Fruit fly (Drosophila melanogaster) whole organism, embryonic: Measurements from ENCODE around the gene Pfdn2.

Experiments used
- Abd-B ChIP-seq: fragments of 200-800 bp; sonication (Bioruptor generic); optimal IDR thresholded peaks from 2 replicates; lab custom pipeline; 2018; ENCODE audit warnings: missing biosample characterization, mild to moderate bottlenecking, missing genetic modification characterization, moderate library complexity
- CG3281 ChIP-seq: fragments of 200-800 bp; sonication (Bioruptor generic); optimal IDR thresholded peaks from 3 replicates; lab custom pipeline; 2017; ENCODE audit warnings: missing biosample characterization, mild to moderate bottlenecking, missing genetic modification characterization
- CG6683 ChIP-seq: fragments of 200-800 bp; sonication (Bioruptor generic); optimal IDR thresholded peaks from 2 replicates; lab custom pipeline; 2017; ENCODE audit warnings: missing biosample characterization, mild to moderate bottlenecking, missing genetic modification characterization, missing genetic modification reagents
- Doc3 ChIP-seq: fragments of 200-800 bp; sonication (Bioruptor generic); IDR thresholded peaks from 3 replicates; pipeline ENCODE4 v1.3.6; 2022; ENCODE audit warnings: missing biosample characterization, missing genetic modification characterization; ENCODE audit not compliant: partially characterized antibody
- Sox100B ChIP-seq: fragments of 200-800 bp; sonication (Bioruptor generic); optimal IDR thresholded peaks from 3 replicates; lab custom pipeline; 2018; ENCODE audit warnings: missing biosample characterization, mild to moderate bottlenecking, missing genetic modification characterization
- nerfin-2 ChIP-seq: fragments of 200-800 bp; sonication (Bioruptor generic); IDR thresholded peaks from 2 replicates; pipeline ENCODE4 v1.3.6; 2022; ENCODE audit warnings: missing biosample characterization, missing genetic modification characterization; ENCODE audit not compliant: partially characterized antibody

- TF ChIP-seq Doc3 (GFP tag; lab: Robert Waterston, UW) (no peak), CG3281 (no peak), nerfin-2 (no peak), Sox100B (GFP tag; lab: Kevin White, UChicago) (no peak), Abd-B (no peak), CG6683 (GFP tag; lab: Kevin White, UChicago) (no peak)
Observed at dm6 chr3L:11033327-11033975, 40.7 kb downstream of the Pfdn2 start.
